Worm (Caenorhabditis elegans): ENCODE measurements around the gene cnc-7.
"Not testable (repeated sequence)": the region's sequence is repeated elsewhere in the genome, so short reads cannot be mapped to it uniquely, and the experiment has no call there.

cnc-7 gene

ce11 chrV:20431390-20431789 lies 37.5 kb downstream of the cnc-7 start:
- TF ChIP-seq lin-35 (GFP tag; optimal IDR thresholded peaks at IDR 0.05) (peak in 1 of 2 experiments; percentile 38), efl-1 (optimal IDR thresholded peaks at IDR 0.05) (peak; percentile 22 to 44), F16B12.6 (tag; optimal IDR thresholded peaks at IDR 0.05) (peak; percentile 72), dpl-1 (GFP tag; optimal IDR thresholded peaks at IDR 0.05) (peak in 2 of 3 experiments; percentile 5 to 23)
- TF ChIP-seq efl-1 (GFP tag; optimal IDR thresholded peaks at IDR 0.05 in 1 of 2), result not testable (repeated sequence)
